Worm (Caenorhabditis elegans) whole organism, L3 larva: ENCODE data around the gene srsx-39.

ENCODE experiments used
- ceh-28 ChIP-seq: fragments of 150-350 bp; optimal IDR thresholded peaks from 2 replicates; lab custom pipeline; 2014; ENCODE audit warnings: missing biosample characterization, missing genetic modification reagents, missing genetic modification characterization
- lin-15B ChIP-seq: fragments of 150-350 bp; optimal IDR thresholded peaks from 2 replicates; lab custom pipeline; 2014; ENCODE audit warnings: missing biosample characterization, missing genetic modification characterization
- nhr-11 ChIP-seq: fragments of 150-350 bp; optimal IDR thresholded peaks from 2 replicates; lab custom pipeline; 2014; ENCODE audit warnings: missing biosample characterization, missing genetic modification characterization
- nhr-12 ChIP-seq: fragments of 150-350 bp; optimal IDR thresholded peaks from 2 replicates; lab custom pipeline; 2014; ENCODE audit warnings: missing biosample characterization, missing genetic modification characterization
- nhr-237 ChIP-seq: fragments of 150-350 bp; optimal IDR thresholded peaks from 2 replicates; lab custom pipeline; 2014; ENCODE audit warnings: missing biosample characterization, missing genetic modification characterization
- sea-2 ChIP-seq: fragments of 150-350 bp; sonication (generic microtip); optimal IDR thresholded peaks from 4 replicates; lab custom pipeline; 2014; ENCODE audit warnings: missing biosample characterization, missing genetic modification reagents, missing genetic modification characterization
- unc-62 ChIP-seq: fragments of 150-350 bp; sonication (generic microtip); optimal IDR thresholded peaks from 4 replicates; lab custom pipeline; 2014; ENCODE audit warnings: missing biosample characterization, missing genetic modification reagents, missing genetic modification characterization
- ztf-4 ChIP-seq: fragments of 150-350 bp; optimal IDR thresholded peaks from 2 replicates; lab custom pipeline; 2014; ENCODE audit warnings: missing biosample characterization, missing genetic modification characterization

- TF ChIP-seq lin-15B (tag; lab: Kevin White, UChicago) (no peak), nhr-237 (tag; lab: Kevin White, UChicago) (no peak), unc-62 (GFP tag; lab: Kevin White, UChicago) (no peak), nhr-12 (tag; lab: Kevin White, UChicago) (no peak), ztf-4 (tag; lab: Kevin White, UChicago) (no peak), ceh-28 (tag; lab: Kevin White, UChicago) (no peak), sea-2 (GFP tag; lab: Kevin White, UChicago) (no peak), nhr-11 (tag; lab: Kevin White, UChicago) (no peak)
Measured at ce11 chrV:15287856-15288255, 31.3 kb upstream of the srsx-39 start, which contains the start of gene cyp-34A1.
